Fruit fly (Drosophila melanogaster) Kc167 (cell line): ENCODE data around the gene CG15022.

ENCODE experiments used
- h ChIP-seq: fragments of >200 bp; optimal IDR thresholded peaks from 3 replicates; lab custom pipeline; 2018; ENCODE audit warnings: missing external identifiers
- insv ChIP-seq: fragments of >200 bp; optimal IDR thresholded peaks from 3 replicates; lab custom pipeline; 2018; ENCODE audit warnings: missing external identifiers
- psq ChIP-seq: fragments of >200 bp; optimal IDR thresholded peaks from 2 replicates; lab custom pipeline; 2017; ENCODE audit warnings: missing external identifiers
- ttk ChIP-seq: sonication (Bioruptor generic); optimal IDR thresholded peaks from 2 replicates; lab custom pipeline; 2017; ENCODE audit warnings: missing external identifiers

- no peak for TF ChIP-seq psq (lab: Kevin White, UChicago)
- TF ChIP-seq insv, result no peak
- no peak for TF ChIP-seq h (lab: Kevin White, UChicago)
- no peak for TF ChIP-seq ttk
Measured at dm6 chr3L:4466530-4466929, 6.4 kb upstream of the CG15022 start, which contains the start of gene CG32241.
